Fruit fly (Drosophila melanogaster): ENCODE results near the gene Atg1.

The Atg1 gene

DNA sequence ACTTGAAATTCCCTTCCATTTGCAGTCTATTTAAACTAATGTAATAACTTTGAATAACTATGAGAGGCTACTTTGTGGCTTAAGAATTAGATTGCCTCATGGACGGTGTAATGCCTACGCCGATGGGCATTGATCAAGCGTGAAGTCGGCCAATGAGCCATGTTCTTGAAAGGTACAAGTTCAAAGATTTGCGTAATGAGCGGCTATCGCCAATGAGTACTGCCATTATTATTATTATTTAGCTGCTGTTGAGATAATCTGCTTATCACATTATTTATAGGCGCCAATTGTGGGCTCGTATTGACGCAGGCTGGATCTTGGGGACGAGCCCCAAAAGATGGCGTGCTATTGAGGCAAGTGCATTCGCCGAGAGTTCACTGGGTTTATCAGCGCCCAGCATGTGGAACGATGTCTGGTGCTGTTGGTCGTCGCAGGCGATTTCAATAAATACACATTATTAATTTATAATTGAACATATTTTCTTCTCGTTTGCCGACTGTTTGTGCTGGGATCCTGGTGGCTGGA is 32.3 kb upstream of the Atg1 start:
- no peak for TF ChIP-seq CG2202 (tag; optimal IDR thresholded peaks at IDR 0.05)
- TF ChIP-seq exex (tag; optimal IDR thresholded peaks at IDR 0.05), result peak; percentile 77
- TF ChIP-seq Vsx1 (GFP tag; optimal IDR thresholded peaks at IDR 0.05), result no peak
- TF ChIP-seq slp2 (GFP tag; optimal IDR thresholded peaks at IDR 0.05), result no peak
- peak; percentile 82 for TF ChIP-seq CG34376 (GFP tag; optimal IDR thresholded peaks at IDR 0.05)
- peak; percentile 52 for TF ChIP-seq Ets65A (GFP tag)
- TF ChIP-seq hbn (GFP tag; IDR thresholded peaks at IDR 0.05; ENCODE audit: partially characterized antibody), result no peak
- no peak for TF ChIP-seq CG3847 (GFP tag; IDR thresholded peaks at IDR 0.05)
- no peak for TF ChIP-seq CG16813 (GFP tag; IDR thresholded peaks at IDR 0.05; ENCODE audit: partially characterized antibody)
- TF ChIP-seq CTCF (GFP tag; optimal IDR thresholded peaks at IDR 0.05), result peak; percentile 19
- no peak for TF ChIP-seq dan (GFP tag; IDR thresholded peaks at IDR 0.05)
- no peak for TF ChIP-seq Dip3 (GFP tag; optimal IDR thresholded peaks at IDR 0.05)
- TF ChIP-seq Pdp1 (GFP tag; optimal IDR thresholded peaks at IDR 0.05), result peak in 1 of 2 experiments; percentile 66
- no peak for TF ChIP-seq schlank (tag; optimal IDR thresholded peaks at IDR 0.05)
- no peak for TF ChIP-seq CG4707 (GFP tag; optimal IDR thresholded peaks at IDR 0.05)
- no peak for TF ChIP-seq Lim3 (GFP tag; IDR thresholded peaks at IDR 0.05)
- no peak for TF ChIP-seq CG5180 (GFP tag; optimal IDR thresholded peaks at IDR 0.05)
- no peak for TF ChIP-seq Ptx1 (GFP tag; IDR thresholded peaks at IDR 0.05)
- peak; percentile 1 for TF ChIP-seq Med (GFP tag)
- TF ChIP-seq corto (GFP tag; optimal IDR thresholded peaks at IDR 0.05), result no peak
- TF ChIP-seq sug (tag; optimal IDR thresholded peaks at IDR 0.05), result peak; percentile 56
- TF ChIP-seq sens (GFP tag), result peak; percentile 16
- no peak for TF ChIP-seq sens-2 (GFP tag; IDR thresholded peaks at IDR 0.05)

dm6 chr3L:12835511-12836479 is 30.9 kb upstream of the Atg1 start:
- TF ChIP-seq al (GFP tag; IDR thresholded peaks at IDR 0.05) (no peak), CG14710 (tag; optimal IDR thresholded peaks at IDR 0.05) (no peak), CG17328 (GFP tag; IDR thresholded peaks at IDR 0.05) (no peak), Sin3A (optimal IDR thresholded peaks at IDR 0.05) (no peak), Mrtf (GFP tag; IDR thresholded peaks at IDR 0.05) (no peak), CG17568 (GFP tag; optimal IDR thresholded peaks at IDR 0.05) (peak; percentile 32), CG4404 (GFP tag; IDR thresholded peaks at IDR 0.05) (no peak), rib (GFP tag; IDR thresholded peaks at IDR 0.05) (no peak), Optix (GFP tag; IDR thresholded peaks at IDR 0.05) (no peak), CG6683 (GFP tag; optimal IDR thresholded peaks at IDR 0.05) (no peak), ara (GFP tag; IDR thresholded peaks at IDR 0.05) (no peak), ssp (GFP tag; IDR thresholded peaks at IDR 0.05) (no peak), grn (GFP tag; optimal IDR thresholded peaks at IDR 0.05) (peak; percentile 78), CG10543 (GFP tag; optimal IDR thresholded peaks at IDR 0.05) (no peak), CG6254 (GFP tag; optimal IDR thresholded peaks at IDR 0.05) (peak; percentile 22), Neu2 (GFP tag; optimal IDR thresholded peaks at IDR 0.05; ENCODE audit: borderline replicate concordance) (no peak), CG3163 (GFP tag; optimal IDR thresholded peaks at IDR 0.05) (no peak), jigr1 (GFP tag; IDR thresholded peaks at IDR 0.05) (no peak), dysf (GFP tag; IDR thresholded peaks at IDR 0.05) (no peak), Dref (GFP tag; IDR thresholded peaks at IDR 0.05) (no peak), Abd-B (GFP tag; optimal IDR thresholded peaks at IDR 0.05) (no peak), CG5180 (GFP tag; optimal IDR thresholded peaks at IDR 0.05) (no peak), CG6791 (GFP tag; IDR thresholded peaks at IDR 0.05; ENCODE audit: partially characterized antibody) (no peak), CG9215 (GFP tag; IDR thresholded peaks at IDR 0.05) (no peak), Ada2b (GFP tag; IDR thresholded peaks at IDR 0.05) (no peak), CG18599 (GFP tag; optimal IDR thresholded peaks at IDR 0.05) (no peak), pzg (GFP tag; optimal IDR thresholded peaks at IDR 0.05) (no peak), Ravus (GFP tag; IDR thresholded peaks at IDR 0.05) (no peak)

Measured in whole organism, embryonic.